Worm (Caenorhabditis elegans) whole organism, midembryonic: ENCODE measurements around the gene nspc-16.

Experiments
- T22C8.4 ChIP-seq: fragments of 200-800 bp; sonication (Bioruptor generic); IDR thresholded peaks from 2 replicates; pipeline ENCODE4 v1.3.6; 2022; ENCODE audit warnings: missing genetic modification characterization, missing compliant biosample characterization
- flt-1 ChIP-seq: fragments of 200-800 bp; sonication (Bioruptor generic); IDR thresholded peaks from 2 replicates; pipeline ENCODE4 v1.3.6; 2022; ENCODE audit warnings: missing genetic modification characterization, missing compliant biosample characterization
- klf-2 ChIP-seq: fragments of 200-800 bp; sonication (Bioruptor generic); conservative IDR thresholded peaks from 2 replicates; pipeline ENCODE4 v1.3.6; 2022; ENCODE audit warnings: missing genetic modification reagents, missing genetic modification characterization, missing compliant biosample characterization
- med-1 ChIP-seq: sonication (generic microtip); optimal IDR thresholded peaks from 2 replicates; lab custom pipeline; 2017; ENCODE audit warnings: missing genetic modification characterization, mild to moderate bottlenecking, missing compliant biosample characterization, antibody characterized with exemption, missing genetic modification reagents; ENCODE audit not compliant: insufficient read depth
- ref-1 ChIP-seq: fragments of 200-800 bp; sonication (Bioruptor generic); conservative IDR thresholded peaks from 2 replicates; pipeline ENCODE4 v1.3.6; 2022; ENCODE audit warnings: missing genetic modification reagents, missing genetic modification characterization, missing compliant biosample characterization
- ztf-29 ChIP-seq: fragments of 200-800 bp; sonication (Bioruptor generic); IDR thresholded peaks from 2 replicates; pipeline ENCODE4 v1.3.6; 2022; ENCODE audit warnings: missing genetic modification reagents, missing genetic modification characterization, missing compliant biosample characterization

- no peak for TF ChIP-seq med-1
- no peak for TF ChIP-seq klf-2 (GFP tag; lab: Robert Waterston, UW)
- TF ChIP-seq flt-1 (GFP tag; lab: Robert Waterston, UW): no peak
- no peak for TF ChIP-seq ref-1
- no peak for TF ChIP-seq T22C8.4 (GFP tag; lab: Robert Waterston, UW)
- no peak for TF ChIP-seq ztf-29 (GFP tag; lab: Robert Waterston, UW)
Observed at ce11 chrX:14481637-14482036, 41.7 kb upstream of the nspc-16 start.
